Worm (Caenorhabditis elegans) whole organism, L4 larva: ENCODE results near the gene F10E7.9.
A peak's percentile ranks its signal among the peaks of the same experiment; 100 is the strongest.

Experiments used
- D1046.2 ChIP-seq: fragments of 200-800 bp; sonication (Bioruptor generic); IDR thresholded peaks from 2 replicates; pipeline ENCODE4 v1.3.6; 2022; ENCODE audit warnings: missing genetic modification characterization, missing compliant biosample characterization
- F49E8.2 ChIP-seq: sonication (generic microtip); optimal IDR thresholded peaks from 2 replicates; lab custom pipeline; 2016; ENCODE audit warnings: missing compliant biosample characterization, mild to moderate bottlenecking, missing genetic modification characterization, borderline replicate concordance
- T20F7.1 ChIP-seq: fragments of 200-800 bp; sonication (Bioruptor generic); optimal IDR thresholded peaks from 2 replicates; lab custom pipeline; 2018; ENCODE audit warnings: mild to moderate bottlenecking, missing genetic modification characterization, missing compliant biosample characterization
- Y48G9A.11 ChIP-seq: fragments of 200-800 bp; sonication (Bioruptor generic); IDR thresholded peaks from 2 replicates; pipeline ENCODE4 v1.3.6; 2022; ENCODE audit warnings: missing genetic modification reagents, missing genetic modification characterization, missing compliant biosample characterization
- Y5F2A.4 ChIP-seq: fragments of 200-800 bp; sonication (Bioruptor generic); optimal IDR thresholded peaks from 2 replicates; lab custom pipeline; 2018; ENCODE audit warnings: mild to moderate bottlenecking, missing genetic modification characterization, missing compliant biosample characterization
- ZK337.2 ChIP-seq: fragments of 200-800 bp; sonication (Bioruptor generic); IDR thresholded peaks from 2 replicates; pipeline ENCODE4 v1.3.6; 2022; ENCODE audit warnings: missing genetic modification reagents, missing genetic modification characterization, missing compliant biosample characterization
- ama-1 ChIP-seq: fragments of 150-350 bp; optimal IDR thresholded peaks from 2 replicates; lab custom pipeline; 2014; ENCODE audit warnings: inconsistent platforms, mixed read lengths
- arid-1 ChIP-seq: fragments of 200-800 bp; sonication (Bioruptor generic); conservative IDR thresholded peaks from 2 replicates; pipeline ENCODE4 v1.3.6; 2022; ENCODE audit warnings: missing genetic modification reagents, missing genetic modification characterization, missing compliant biosample characterization
- attf-4 ChIP-seq: sonication (generic microtip); optimal IDR thresholded peaks from 3 replicates; lab custom pipeline; 2017; ENCODE audit warnings: missing biosample characterization, missing genetic modification characterization
- ceh-32 ChIP-seq: sonication (generic microtip); optimal IDR thresholded peaks from 2 replicates; lab custom pipeline; 2016; ENCODE audit warnings: mild to moderate bottlenecking, missing genetic modification characterization, missing compliant biosample characterization; ENCODE audit not compliant: poor library complexity
- ces-1 ChIP-seq: fragments of 150-350 bp; sonication (generic microtip); optimal IDR thresholded peaks from 4 replicates; lab custom pipeline; 2014; ENCODE audit warnings: missing biosample characterization, missing genetic modification reagents, missing genetic modification characterization
- ctbp-1 ChIP-seq: fragments of 200-800 bp; sonication (Bioruptor generic); IDR thresholded peaks from 2 replicates; pipeline ENCODE4 v1.3.6; 2022; ENCODE audit warnings: missing genetic modification reagents, missing genetic modification characterization, missing compliant biosample characterization
- daf-16 ChIP-seq, 3 experiments: sonication (generic microtip); optimal IDR thresholded peaks; 2 replicates each; lab custom pipeline; 2016 to 2017; ENCODE audit warnings: missing genetic modification characterization in 3 of 3, missing genetic modification reagents in 3 of 3, mild to moderate bottlenecking in 2 of 3, missing compliant biosample characterization in 2 of 3, missing biosample characterization in 1 of 3, moderate library complexity in 1 of 3
- daf-19 ChIP-seq: fragments of 200-800 bp; sonication (Bioruptor generic); conservative IDR thresholded peaks from 2 replicates; pipeline ENCODE4 v1.3.6; 2022; ENCODE audit warnings: missing genetic modification characterization, missing compliant biosample characterization
- duxl-1 ChIP-seq: sonication (generic microtip); optimal IDR thresholded peaks from 2 replicates; lab custom pipeline; 2016; ENCODE audit warnings: mild to moderate bottlenecking, missing genetic modification characterization, moderate library complexity, missing compliant biosample characterization; ENCODE audit not compliant: poor library complexity
- dve-1 ChIP-seq: sonication (generic microtip); optimal IDR thresholded peaks from 2 replicates; lab custom pipeline; 2017; ENCODE audit warnings: antibody characterized with exemption, mild to moderate bottlenecking, missing genetic modification characterization, missing compliant biosample characterization; ENCODE audit not compliant: insufficient read depth
- egl-43 ChIP-seq: fragments of 200-800 bp; sonication (Bioruptor generic); IDR thresholded peaks from 2 replicates; pipeline ENCODE4 v1.3.6; 2022; ENCODE audit warnings: missing genetic modification reagents, missing genetic modification characterization, missing compliant biosample characterization
- gei-8 ChIP-seq: fragments of 200-800 bp; sonication (Bioruptor generic); optimal IDR thresholded peaks from 2 replicates; lab custom pipeline; 2018; ENCODE audit warnings: mild to moderate bottlenecking, missing genetic modification characterization, missing compliant biosample characterization
- hif-1 ChIP-seq, 2 experiments: sonication (generic microtip); optimal IDR thresholded peaks; 2 replicates each; lab custom pipeline; 2016 to 2017; ENCODE audit warnings: missing compliant biosample characterization in 2 of 2, missing genetic modification characterization in 2 of 2, missing genetic modification reagents in 2 of 2, missing genotype in 2 of 2, mild to moderate bottlenecking in 1 of 2
- hlh-11 ChIP-seq: fragments of 200-800 bp; sonication (Bioruptor generic); optimal IDR thresholded peaks from 2 replicates; lab custom pipeline; 2018; ENCODE audit warnings: mild to moderate bottlenecking, missing genetic modification characterization, missing compliant biosample characterization
- lin-1 ChIP-seq: fragments of 200-800 bp; sonication (Bioruptor generic); IDR thresholded peaks from 2 replicates; pipeline ENCODE4 v1.3.6; 2022; ENCODE audit warnings: missing genetic modification reagents, missing genetic modification characterization, missing compliant biosample characterization
- lin-29 ChIP-seq: fragments of 200-800 bp; sonication (Bioruptor generic); IDR thresholded peaks from 2 replicates; pipeline ENCODE4 v1.3.6; 2022; ENCODE audit warnings: missing genetic modification reagents, missing genetic modification characterization, missing compliant biosample characterization
- lsy-2 ChIP-seq, 2 experiments: fragments of 150-350 bp in 1 of 2; sonication (generic microtip) in 1 of 2; optimal IDR thresholded peaks; 2 replicates each; lab custom pipeline; 2014 to 2017; ENCODE audit warnings: missing biosample characterization in 2 of 2, missing genetic modification characterization in 2 of 2
- madf-5 ChIP-seq, 2 experiments: fragments of 200-800 bp; sonication (Bioruptor generic); IDR thresholded peaks; 2 replicates each; pipeline ENCODE4 v1.3.6; 2022; ENCODE audit warnings: missing compliant biosample characterization in 2 of 2, missing genetic modification characterization in 2 of 2
- mdl-1 ChIP-seq, 2 experiments: fragments of 150-350 bp in 1 of 2; sonication (generic microtip) in 1 of 2; optimal IDR thresholded peaks; 2 replicates each; lab custom pipeline; 2014 to 2017; ENCODE audit warnings: missing biosample characterization in 2 of 2, missing genetic modification characterization in 2 of 2
- mdt-29 ChIP-seq: fragments of 200-800 bp; sonication (Bioruptor generic); IDR thresholded peaks from 2 replicates; pipeline ENCODE4 v1.3.6; 2022; ENCODE audit warnings: missing genetic modification reagents, missing genetic modification characterization, missing compliant biosample characterization
- mep-1 ChIP-seq: fragments of 150-350 bp; sonication (generic microtip); optimal IDR thresholded peaks from 3 replicates; lab custom pipeline; 2014; ENCODE audit warnings: missing biosample characterization, missing genetic modification characterization
- mes-2 ChIP-seq: sonication (generic microtip); optimal IDR thresholded peaks from 2 replicates; lab custom pipeline; 2016; ENCODE audit warnings: missing genotype, mild to moderate bottlenecking, missing genetic modification characterization, missing compliant biosample characterization; ENCODE audit not compliant: poor library complexity, severe bottlenecking
- mxl-2 ChIP-seq: fragments of 200-800 bp; sonication (Bioruptor generic); conservative IDR thresholded peaks from 2 replicates; pipeline ENCODE4 v1.3.6; 2022; ENCODE audit warnings: missing genetic modification reagents, missing genetic modification characterization, missing compliant biosample characterization
- nhr-10 ChIP-seq: fragments of 150-350 bp; optimal IDR thresholded peaks from 2 replicates; lab custom pipeline; 2014; ENCODE audit warnings: missing biosample characterization, missing genetic modification characterization
- nhr-28 ChIP-seq: fragments of 150-350 bp; optimal IDR thresholded peaks from 2 replicates; lab custom pipeline; 2014; ENCODE audit warnings: missing biosample characterization, missing genetic modification characterization
- nhr-41 ChIP-seq: fragments of 200-800 bp; sonication (Bioruptor generic); IDR thresholded peaks from 2 replicates; pipeline ENCODE4 v1.3.6; 2022; ENCODE audit warnings: missing genetic modification reagents, missing genetic modification characterization, missing compliant biosample characterization
- nhr-42 ChIP-seq: fragments of 200-800 bp; sonication (Bioruptor generic); IDR thresholded peaks from 2 replicates; pipeline ENCODE4 v1.3.6; 2022; ENCODE audit warnings: missing genetic modification characterization, missing compliant biosample characterization
- nhr-48 ChIP-seq: sonication (generic microtip); optimal IDR thresholded peaks from 2 replicates; lab custom pipeline; 2016; ENCODE audit warnings: mild to moderate bottlenecking, missing genetic modification characterization, missing compliant biosample characterization
- php-3 ChIP-seq: fragments of 200-800 bp; sonication (Bioruptor generic); IDR thresholded peaks from 2 replicates; pipeline ENCODE4 v1.3.6; 2022; ENCODE audit warnings: missing genetic modification reagents, missing genetic modification characterization, missing compliant biosample characterization
- saeg-2 ChIP-seq: fragments of 200-800 bp; sonication (Bioruptor generic); IDR thresholded peaks from 2 replicates; pipeline ENCODE4 v1.3.6; 2022; ENCODE audit warnings: missing genetic modification reagents, missing genetic modification characterization, missing compliant biosample characterization
- sdz-12 ChIP-seq: fragments of 200-800 bp; sonication (Bioruptor generic); optimal IDR thresholded peaks from 2 replicates; lab custom pipeline; 2018; ENCODE audit warnings: mild to moderate bottlenecking, missing genetic modification characterization, missing compliant biosample characterization
- spr-3 ChIP-seq: fragments of 200-800 bp; sonication (Bioruptor generic); optimal IDR thresholded peaks from 2 replicates; lab custom pipeline; 2018; ENCODE audit warnings: mild to moderate bottlenecking, missing genetic modification characterization, missing compliant biosample characterization
- tra-1 ChIP-seq: fragments of 200-800 bp; sonication (Bioruptor generic); IDR thresholded peaks from 2 replicates; pipeline ENCODE4 v1.3.6; 2022; ENCODE audit warnings: missing genetic modification reagents, missing genetic modification characterization, missing compliant biosample characterization
- unc-130 ChIP-seq: sonication (generic microtip); optimal IDR thresholded peaks from 2 replicates; lab custom pipeline; 2016; ENCODE audit warnings: missing genetic modification reagents, missing genetic modification characterization, missing compliant biosample characterization
- unc-62 ChIP-seq, 3 experiments: fragments of 150-350 bp in 1 of 3; sonication (generic microtip); optimal IDR thresholded peaks in 2 of 3; peaks in 1 of 3; 1 replicate in 1 of 3; 2 replicates in 2 of 3; lab custom pipeline; 2014 to 2017; ENCODE audit warnings: missing biosample characterization in 3 of 3, missing genetic modification characterization in 3 of 3, missing genetic modification reagents in 3 of 3, missing genotype in 1 of 3
- vab-7 ChIP-seq: fragments of 200-800 bp; sonication (Bioruptor generic); IDR thresholded peaks from 2 replicates; pipeline ENCODE4 v1.3.6; 2022; ENCODE audit warnings: missing genetic modification reagents, missing genetic modification characterization, missing compliant biosample characterization
- zfp-3 ChIP-seq: fragments of 200-800 bp; sonication (Bioruptor generic); conservative IDR thresholded peaks from 2 replicates; pipeline ENCODE4 v1.3.6; 2022; ENCODE audit warnings: missing genetic modification reagents, missing genetic modification characterization, missing compliant biosample characterization

The F10E7.9 gene

DNA sequence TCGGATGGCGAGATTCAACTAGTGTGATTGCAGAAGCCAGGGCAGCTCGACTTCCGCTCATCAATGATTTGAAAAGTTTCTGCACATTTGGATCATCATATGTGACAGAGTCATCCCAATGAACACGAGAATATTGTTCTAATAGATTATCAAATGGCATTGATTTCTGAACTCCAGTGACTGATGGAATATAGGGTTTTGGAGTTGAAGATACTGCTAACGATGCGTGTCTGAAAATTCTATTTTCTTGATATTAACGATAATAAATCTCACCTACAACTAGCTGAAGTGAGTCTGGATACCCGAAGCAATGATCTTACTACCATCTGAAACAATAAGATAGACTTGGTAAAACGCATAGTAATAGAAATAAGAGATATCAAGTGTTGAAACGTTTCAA, 9.0 kb downstream of the F10E7.9 start, which contains the start of gene mmaa-1 (continued):
- TF ChIP-seq attf-4 (tag; lab: Kevin White, UChicago) (no peak), ces-1 (no peak), nhr-10 (tag; lab: Kevin White, UChicago) (no peak), hlh-11 (no peak), nhr-28 (no peak), saeg-2 (GFP tag; lab: Robert Waterston, UW) (0 out of 2 replicates have a peak, but pooled peaks have one; percentile 66), ctbp-1 (GFP tag; lab: Robert Waterston, UW) (no peak), daf-19 (no peak), spr-3 (GFP tag; lab: Kevin White, UChicago) (no peak), ZK337.2 (GFP tag; lab: Robert Waterston, UW) (no peak), nhr-42 (GFP tag; lab: Robert Waterston, UW) (no peak), gei-8 (GFP tag; lab: Kevin White, UChicago) (no peak), tra-1 (GFP tag; lab: Robert Waterston, UW) (no peak), duxl-1 (no peak), lsy-2 (tag; optimal IDR thresholded peaks at IDR 0.05; lab: Kevin White, UChicago) (no peak), mes-2 (tag; lab: Kevin White, UChicago) (no peak), dve-1 (tag; lab: Kevin White, UChicago) (no peak), lin-29 (GFP tag; lab: Robert Waterston, UW) (no peak), lin-1 (GFP tag; lab: Robert Waterston, UW) (no peak), nhr-48 (tag; lab: Kevin White, UChicago) (no peak), mdl-1 (tag; optimal IDR thresholded peaks at IDR 0.05; lab: Kevin White, UChicago) (no peak), ceh-32 (tag; lab: Kevin White, UChicago) (no peak), nhr-41 (no peak), D1046.2 (GFP tag; lab: Robert Waterston, UW) (no peak), daf-16 (GFP tag; optimal IDR thresholded peaks at IDR 0.05; lab: Kevin White, UChicago) (no peak), daf-16 (tag; optimal IDR thresholded peaks at IDR 0.05; lab: Kevin White, UChicago) (no peak), madf-5 (GFP tag; IDR thresholded peaks at IDR 0.05; lab: Robert Waterston, UW) (0 out of 4 replicates have a peak, but pooled peaks of 1 of the 2 experiments have one; percentile 13), unc-130 (GFP tag; lab: Kevin White, UChicago) (no peak), mxl-2 (GFP tag; lab: Robert Waterston, UW) (no peak), mep-1 (no peak), F49E8.2 (tag; lab: Kevin White, UChicago) (no peak), php-3 (GFP tag; lab: Robert Waterston, UW) (no peak), arid-1 (GFP tag; lab: Robert Waterston, UW) (no peak), mdt-29 (no peak), sdz-12 (GFP tag; lab: Kevin White, UChicago) (no peak), Y48G9A.11 (GFP tag; lab: Robert Waterston, UW) (no peak), vab-7 (GFP tag; lab: Robert Waterston, UW) (no peak)

DNA sequence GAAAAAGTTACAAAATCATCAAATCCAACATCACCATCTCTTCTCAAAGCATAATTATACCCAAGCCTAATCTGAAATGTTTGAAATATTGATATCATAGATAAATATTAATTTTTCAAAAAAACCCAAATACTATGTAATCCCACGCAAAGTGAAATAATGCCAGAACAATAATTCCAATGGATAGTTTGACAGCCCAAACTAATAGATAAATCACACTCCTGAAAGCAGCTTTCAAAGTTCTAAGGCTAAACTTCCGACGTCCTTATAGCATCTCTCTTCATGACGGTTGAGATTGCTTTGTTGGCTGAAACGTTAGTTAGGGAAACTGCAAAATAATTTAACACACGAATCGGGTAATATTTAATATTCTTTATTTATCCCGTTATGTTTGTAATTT, 10.6 kb downstream of the F10E7.9 start:
- TF ChIP-seq ama-1 (lab: Kevin White, UChicago), result peak; percentile 63
- no peak for TF ChIP-seq vab-7 (GFP tag; lab: Robert Waterston, UW)
- TF ChIP-seq T20F7.1, result peak; percentile 38
- peak; percentile 74; the same call in 1 of the 2 replicates for TF ChIP-seq zfp-3
- TF ChIP-seq madf-5 (GFP tag; IDR thresholded peaks at IDR 0.05; lab: Robert Waterston, UW), result 0 out of 4 replicates have a peak, but pooled peaks of 1 of the 2 experiments have one; percentile 3
- no peak for TF ChIP-seq D1046.2 (GFP tag; lab: Robert Waterston, UW)
- TF ChIP-seq hif-1 (tag; optimal IDR thresholded peaks at IDR 0.05; lab: Kevin White, UChicago), result peak in 1 of 2 experiments; percentile 31
- no peak for TF ChIP-seq ZK337.2 (GFP tag; lab: Robert Waterston, UW)
- TF ChIP-seq Y5F2A.4 (GFP tag; lab: Kevin White, UChicago), result no peak
- peak in 1 of 2 experiments; percentile 10 for TF ChIP-seq lsy-2 (tag; optimal IDR thresholded peaks at IDR 0.05; lab: Kevin White, UChicago)
- TF ChIP-seq attf-4 (tag; lab: Kevin White, UChicago), result no peak
- TF ChIP-seq egl-43, result no peak
- peak in 1 of 2 experiments; percentile 96 for TF ChIP-seq unc-62 (GFP tag; optimal IDR thresholded peaks at IDR 0.05 in 1 of 2; lab: Kevin White, UChicago)
- TF ChIP-seq unc-62 (tag; optimal IDR thresholded peaks at IDR 0.05; lab: Kevin White, UChicago), result no peak
- TF ChIP-seq, all 104 proteins: peak for 7
